Worm (Caenorhabditis elegans) whole organism, mixed stage, embryonic: ENCODE measurements around the gene C27A7.3.
"Not testable (repeated sequence)": the region's sequence is repeated elsewhere in the genome, so short reads cannot be mapped to it uniquely, and the experiment has no call there.

Source experiments
- bed-3 ChIP-seq: fragments of 200-800 bp; sonication (Bioruptor generic); optimal IDR thresholded peaks from 3 replicates; lab custom pipeline; 2018; ENCODE audit warnings: mild to moderate bottlenecking, missing genetic modification characterization, moderate library complexity, missing compliant biosample characterization
- ceh-39 ChIP-seq: fragments of 150-350 bp; optimal IDR thresholded peaks from 2 replicates; lab custom pipeline; 2014; ENCODE audit warnings: missing biosample characterization, missing genetic modification characterization
- ceh-43 ChIP-seq: fragments of 200-800 bp; sonication (Bioruptor generic); optimal IDR thresholded peaks from 2 replicates; lab custom pipeline; 2018; ENCODE audit warnings: mild to moderate bottlenecking, missing genetic modification characterization, moderate library complexity, missing compliant biosample characterization
- cnd-1 ChIP-seq: fragments of 200-800 bp; sonication (Bioruptor generic); optimal IDR thresholded peaks from 2 replicates; lab custom pipeline; 2018; ENCODE audit warnings: mild to moderate bottlenecking, missing genetic modification characterization, missing compliant biosample characterization
- drap-1 ChIP-seq: fragments of 200-800 bp; sonication (Bioruptor generic); optimal IDR thresholded peaks from 3 replicates; lab custom pipeline; 2018; ENCODE audit warnings: mild to moderate bottlenecking, missing genetic modification characterization, missing compliant biosample characterization
- elt-1 ChIP-seq: sonication (generic microtip); optimal IDR thresholded peaks from 2 replicates; lab custom pipeline; 2017; ENCODE audit warnings: missing genetic modification characterization, mild to moderate bottlenecking, missing compliant biosample characterization, antibody characterized with exemption, moderate library complexity, borderline replicate concordance; ENCODE audit not compliant: insufficient read depth
- flh-1 ChIP-seq: fragments of 200-800 bp; sonication (Bioruptor generic); optimal IDR thresholded peaks from 2 replicates; lab custom pipeline; 2018; ENCODE audit warnings: mild to moderate bottlenecking, missing genetic modification characterization, moderate library complexity, missing compliant biosample characterization
- ham-2 ChIP-seq: fragments of 200-800 bp; sonication (Bioruptor generic); optimal IDR thresholded peaks from 2 replicates; lab custom pipeline; 2018; ENCODE audit warnings: mild to moderate bottlenecking, missing genetic modification characterization, missing compliant biosample characterization
- hlh-1 ChIP-seq: fragments of 150-350 bp; optimal IDR thresholded peaks from 2 replicates; lab custom pipeline; 2014; ENCODE audit warnings: missing biosample characterization, missing genetic modification reagents, missing genetic modification characterization
- lin-13 ChIP-seq: fragments of 150-350 bp; optimal IDR thresholded peaks from 2 replicates; lab custom pipeline; 2014; ENCODE audit warnings: missing biosample characterization, missing genetic modification characterization
- lin-32 ChIP-seq: fragments of 200-800 bp; sonication (Bioruptor generic); optimal IDR thresholded peaks from 2 replicates; lab custom pipeline; 2018; ENCODE audit warnings: mild to moderate bottlenecking, missing genetic modification characterization, missing compliant biosample characterization
- lsy-2 ChIP-seq: fragments of 150-350 bp; optimal IDR thresholded peaks from 2 replicates; lab custom pipeline; 2014; ENCODE audit warnings: missing biosample characterization, missing genetic modification characterization
- mab-5 ChIP-seq: fragments of 150-350 bp; optimal IDR thresholded peaks from 2 replicates; lab custom pipeline; 2014; ENCODE audit warnings: missing biosample characterization, missing genetic modification characterization
- mep-1 ChIP-seq: fragments of 150-350 bp; optimal IDR thresholded peaks from 2 replicates; lab custom pipeline; 2017; ENCODE audit warnings: missing biosample characterization, missing genetic modification reagents, missing genetic modification characterization, inconsistent platforms
- mls-2 ChIP-seq: sonication (generic microtip); optimal IDR thresholded peaks from 2 replicates; lab custom pipeline; 2016; ENCODE audit warnings: mild to moderate bottlenecking, missing genetic modification characterization, moderate library complexity, missing compliant biosample characterization
- nhr-12 ChIP-seq: fragments of 150-350 bp; optimal IDR thresholded peaks from 2 replicates; lab custom pipeline; 2014; ENCODE audit warnings: missing biosample characterization, missing genetic modification characterization
- nhr-2 ChIP-seq: fragments of 150-350 bp; optimal IDR thresholded peaks from 2 replicates; lab custom pipeline; 2014; ENCODE audit warnings: missing biosample characterization, missing genetic modification characterization
- nhr-237 ChIP-seq: fragments of 150-350 bp; optimal IDR thresholded peaks from 2 replicates; lab custom pipeline; 2014; ENCODE audit warnings: missing biosample characterization, missing genetic modification characterization
- nhr-28 ChIP-seq: fragments of 150-350 bp; optimal IDR thresholded peaks from 2 replicates; lab custom pipeline; 2014; ENCODE audit warnings: missing biosample characterization, missing genetic modification characterization
- nhr-76 ChIP-seq: sonication (generic microtip); optimal IDR thresholded peaks from 2 replicates; lab custom pipeline; 2017; ENCODE audit warnings: missing biosample characterization, missing genetic modification characterization
- pha-4 ChIP-seq: fragments of 150-350 bp; optimal IDR thresholded peaks from 2 replicates; lab custom pipeline; 2018; ENCODE audit warnings: missing biosample characterization, missing genetic modification reagents, missing genetic modification characterization
- sem-2 ChIP-seq: fragments of 200-800 bp; sonication (Bioruptor generic); optimal IDR thresholded peaks from 2 replicates; lab custom pipeline; 2018; ENCODE audit warnings: mild to moderate bottlenecking, missing genetic modification characterization, missing compliant biosample characterization
- snpc-4 ChIP-seq: fragments of 150-350 bp; optimal IDR thresholded peaks from 2 replicates; lab custom pipeline; 2014; ENCODE audit warnings: missing biosample characterization, missing genetic modification characterization
- sptf-1 ChIP-seq: sonication (generic microtip); optimal IDR thresholded peaks from 2 replicates; lab custom pipeline; 2017; ENCODE audit warnings: mild to moderate bottlenecking, missing genetic modification characterization, moderate library complexity, missing compliant biosample characterization
- unc-62 ChIP-seq: fragments of 150-350 bp; optimal IDR thresholded peaks from 2 replicates; lab custom pipeline; 2014; ENCODE audit warnings: missing biosample characterization, missing genetic modification reagents, missing genetic modification characterization
- zip-8 ChIP-seq: fragments of 150-350 bp; optimal IDR thresholded peaks from 2 replicates; lab custom pipeline; 2014; ENCODE audit warnings: missing biosample characterization, missing genetic modification characterization
- ztf-11 ChIP-seq: fragments of 150-350 bp; optimal IDR thresholded peaks from 2 replicates; lab custom pipeline; 2014; ENCODE audit warnings: missing biosample characterization, missing genetic modification characterization

The C27A7.3 gene

ce11 chrV:12117567-12118053 lies 23.1 kb upstream of the C27A7.3 start, which contains the start of gene C13C4.8:
Gene C13C4.8, plus strand, starts transcription at chrV:12118003.
- TF ChIP-seq drap-1 (no peak), mls-2 (tag; lab: Kevin White, UChicago) (no peak), bed-3 (GFP tag; lab: Kevin White, UChicago) (no peak), lin-13 (no peak), nhr-12 (tag; lab: Kevin White, UChicago) (no peak), pha-4 (tag; lab: Kevin White, UChicago) (no peak), mep-1 (tag; lab: Kevin White, UChicago) (no peak), sem-2 (GFP tag; lab: Kevin White, UChicago) (no peak), nhr-28 (tag; lab: Kevin White, UChicago) (no peak)

- TF ChIP-seq pha-4 (tag; lab: Kevin White, UChicago) (no peak), mab-5 (tag; lab: Kevin White, UChicago) (no peak), ceh-43 (GFP tag; lab: Kevin White, UChicago) (no peak), sem-2 (GFP tag; lab: Kevin White, UChicago) (no peak), elt-1 (tag; lab: Kevin White, UChicago) (no peak), nhr-28 (tag; lab: Kevin White, UChicago) (no peak), unc-62 (no peak), lin-13 (no peak), snpc-4 (no peak)
Observed at ce11 chrV:12120381-12120780, 20.3 kb upstream of the C27A7.3 start, which contains the start of gene C13C4.7. Gene C13C4.7, minus strand, starts transcription at chrV:12120481.

ce11 chrV:12121274-12121673 lies 19.5 kb upstream of the C27A7.3 start, which contains the start of gene C13C4.6:
Gene C13C4.6, plus strand, starts transcription at chrV:12121574.
- no peak for TF ChIP-seq nhr-237
- no peak for TF ChIP-seq elt-1 (tag; lab: Kevin White, UChicago)
- TF ChIP-seq, all 35 proteins: peak for 0

- not testable (repeated sequence) for TF ChIP-seq flh-1 (GFP tag; lab: Kevin White, UChicago); nhr-28 (tag; lab: Kevin White, UChicago); nhr-12 (tag; lab: Kevin White, UChicago)
Observed at ce11 chrV:12130688-12131087, 10.0 kb upstream of the C27A7.3 start, which contains the start of gene C27A7.6. Gene C27A7.6, minus strand, starts transcription at chrV:12130788.

ce11 chrV:12131157-12131556 lies 9.6 kb upstream of the C27A7.3 start, which contains the start of gene enpp-1:
Gene enpp-1, plus strand, starts transcription at chrV:12131457.
- not testable (repeated sequence) for TF ChIP-seq lsy-2 (tag; lab: Kevin White, UChicago); pha-4 (tag; lab: Kevin White, UChicago); lin-32 (GFP tag; lab: Kevin White, UChicago)

- no peak for TF ChIP-seq nhr-28 (tag; lab: Kevin White, UChicago)
- TF ChIP-seq sptf-1 (tag; lab: Kevin White, UChicago), result no peak
- no peak for TF ChIP-seq lin-13
- no peak for TF ChIP-seq nhr-237
- no peak for TF ChIP-seq ceh-39 (tag; lab: Kevin White, UChicago)
- TF ChIP-seq hlh-1 (tag; lab: Kevin White, UChicago), result no peak
- TF ChIP-seq snpc-4, result no peak
- no peak for TF ChIP-seq unc-62
- no peak for TF ChIP-seq nhr-2 (tag; lab: Kevin White, UChicago)
- no peak for TF ChIP-seq elt-1 (tag; lab: Kevin White, UChicago)
- no peak for TF ChIP-seq bed-3 (GFP tag; lab: Kevin White, UChicago)
Observed at ce11 chrV:12137942-12138341, 2.8 kb upstream of the C27A7.3 start.

- TF ChIP-seq nhr-12 (tag; lab: Kevin White, UChicago) (no peak), nhr-76 (tag; lab: Kevin White, UChicago) (no peak)
- TF ChIP-seq, all 35 proteins: peak for 0
Observed at ce11 chrV:12150607-12151006, 9.9 kb downstream of the C27A7.3 start, which contains the start of gene che-11. Gene che-11, minus strand, starts transcription at chrV:12150707.

ce11 chrV:12152857-12153256 lies 12.1 kb downstream of the C27A7.3 start, which contains the start of gene C27A7.8:
Gene C27A7.8, plus strand, starts transcription at chrV:12153157.
- TF ChIP-seq hlh-1 (tag; lab: Kevin White, UChicago) (no peak), unc-62 (no peak), ceh-39 (tag; lab: Kevin White, UChicago) (no peak), zip-8 (no peak), cnd-1 (tag; lab: Kevin White, UChicago) (no peak), flh-1 (GFP tag; lab: Kevin White, UChicago) (no peak), nhr-2 (tag; lab: Kevin White, UChicago) (no peak), ham-2 (GFP tag; lab: Kevin White, UChicago) (no peak), ceh-43 (GFP tag; lab: Kevin White, UChicago) (no peak), mep-1 (tag; lab: Kevin White, UChicago) (no peak), ztf-11 (tag; lab: Kevin White, UChicago) (no peak), lin-13 (no peak), snpc-4 (no peak)
- TF ChIP-seq, all 35 proteins: peak for 0
